Worm (Caenorhabditis elegans) whole organism, L1 larva: ENCODE data around the gene F11D11.3.

Experiments used
- C34B4.2 ChIP-seq: sonication (generic microtip); optimal IDR thresholded peaks from 2 replicates; lab custom pipeline; 2017; ENCODE audit warnings: mild to moderate bottlenecking, missing genetic modification characterization, missing compliant biosample characterization
- F16B12.6 ChIP-seq: fragments of 150-350 bp; optimal IDR thresholded peaks from 2 replicates; lab custom pipeline; 2014; ENCODE audit warnings: missing biosample characterization, missing genetic modification characterization
- Y116A8C.19 ChIP-seq: sonication (generic microtip); optimal IDR thresholded peaks from 2 replicates; lab custom pipeline; 2016; ENCODE audit warnings: missing compliant biosample characterization, missing genetic modification characterization, borderline replicate concordance
- ama-1 ChIP-seq: fragments of 150-350 bp; optimal IDR thresholded peaks from 2 replicates; lab custom pipeline; 2014
- ceh-63 ChIP-seq: fragments of 200-800 bp; sonication (Bioruptor generic); optimal IDR thresholded peaks from 2 replicates; lab custom pipeline; 2018; ENCODE audit warnings: mild to moderate bottlenecking, missing genetic modification characterization, missing compliant biosample characterization
- ceh-8 ChIP-seq: fragments of 200-800 bp; sonication (Bioruptor generic); optimal IDR thresholded peaks from 2 replicates; lab custom pipeline; 2018; ENCODE audit warnings: mild to moderate bottlenecking, missing genetic modification characterization, moderate library complexity, missing compliant biosample characterization
- dpl-1 ChIP-seq, 3 experiments: fragments of 150-350 bp in 2 of 3; sonication (generic microtip) in 1 of 3; optimal IDR thresholded peaks; 2 replicates each; lab custom pipeline; 2014 to 2017; ENCODE audit warnings: missing biosample characterization in 3 of 3, missing genetic modification characterization in 3 of 3, missing genetic modification reagents in 3 of 3
- dsc-1 ChIP-seq: sonication (generic microtip); optimal IDR thresholded peaks from 2 replicates; lab custom pipeline; 2016; ENCODE audit warnings: mild to moderate bottlenecking, missing genetic modification characterization, missing compliant biosample characterization
- efl-1 ChIP-seq, 4 experiments: fragments of 150-350 bp; optimal IDR thresholded peaks in 3 of 4; peaks in 1 of 4; 1 replicate in 1 of 4; 2 replicates in 3 of 4; lab custom pipeline; 2014; ENCODE audit warnings: missing biosample characterization in 2 of 4, missing genetic modification characterization in 2 of 4, missing genetic modification reagents in 2 of 4
- egl-13 ChIP-seq: sonication (generic microtip); optimal IDR thresholded peaks from 2 replicates; lab custom pipeline; 2016; ENCODE audit warnings: missing genotype, missing genetic modification reagents, missing genetic modification characterization, missing compliant biosample characterization
- egl-27 ChIP-seq, 2 experiments: fragments of 150-350 bp in 1 of 2; sonication (generic microtip); optimal IDR thresholded peaks; 3 replicates each; lab custom pipeline; 2017 to 2018; ENCODE audit warnings: missing biosample characterization in 2 of 2, missing genetic modification characterization in 2 of 2, missing genetic modification reagents in 2 of 2
- elt-2 ChIP-seq: sonication (generic microtip); optimal IDR thresholded peaks from 2 replicates; lab custom pipeline; 2016; ENCODE audit warnings: missing genetic modification characterization, mild to moderate bottlenecking, inconsistent platforms, missing compliant biosample characterization, missing genetic modification reagents
- elt-3 ChIP-seq, 6 experiments: fragments of 150-350 bp in 1 of 6; sonication (generic microtip); optimal IDR thresholded peaks; 2 replicates each; lab custom pipeline; 2017 to 2018; ENCODE audit warnings: missing biosample characterization in 6 of 6, missing genetic modification characterization in 6 of 6, inconsistent platforms in 1 of 6
- ets-5 ChIP-seq: fragments of 200-800 bp; sonication (Bioruptor generic); IDR thresholded peaks from 2 replicates; pipeline ENCODE4 v1.3.6; 2022; ENCODE audit warnings: missing genetic modification characterization, missing compliant biosample characterization
- fkh-10 ChIP-seq: sonication (generic microtip); optimal IDR thresholded peaks from 2 replicates; lab custom pipeline; 2017; ENCODE audit warnings: missing biosample characterization, missing genetic modification reagents, missing genetic modification characterization
- fkh-8 ChIP-seq: sonication (generic microtip); optimal IDR thresholded peaks from 2 replicates; lab custom pipeline; 2016; ENCODE audit warnings: mild to moderate bottlenecking, missing genetic modification characterization, missing compliant biosample characterization
- grh-1 ChIP-seq: fragments of 200-800 bp; sonication (Bioruptor generic); IDR thresholded peaks from 2 replicates; pipeline ENCODE4 v1.3.6; 2022; ENCODE audit warnings: missing genetic modification reagents, missing genetic modification characterization, missing compliant biosample characterization
- hlh-17 ChIP-seq: fragments of 200-800 bp; sonication (Bioruptor generic); optimal IDR thresholded peaks from 2 replicates; lab custom pipeline; 2018; ENCODE audit warnings: missing genetic modification characterization, mild to moderate bottlenecking, missing compliant biosample characterization, moderate library complexity, borderline replicate concordance
- isw-1 ChIP-seq: fragments of 200-800 bp; sonication (Bioruptor generic); IDR thresholded peaks from 2 replicates; pipeline ENCODE4 v1.3.6; 2022; ENCODE audit warnings: missing genetic modification characterization, missing compliant biosample characterization
- lin-14 ChIP-seq: fragments of 200-800 bp; sonication (Bioruptor generic); optimal IDR thresholded peaks from 2 replicates; lab custom pipeline; 2018; ENCODE audit warnings: mild to moderate bottlenecking, missing genetic modification characterization, moderate library complexity, missing compliant biosample characterization
- lin-15B ChIP-seq: fragments of 150-350 bp; sonication (generic microtip); optimal IDR thresholded peaks from 3 replicates; lab custom pipeline; 2014; ENCODE audit warnings: missing biosample characterization, missing genetic modification characterization
- lsy-2 ChIP-seq, 2 experiments: fragments of 150-350 bp; optimal IDR thresholded peaks; 2 replicates each; lab custom pipeline; 2014; ENCODE audit warnings: missing biosample characterization in 2 of 2, missing genetic modification characterization in 2 of 2
- mab-9 ChIP-seq: fragments of 200-800 bp; sonication (Bioruptor generic); IDR thresholded peaks from 2 replicates; pipeline ENCODE4 v1.3.6; 2022; ENCODE audit warnings: missing genetic modification reagents, missing genetic modification characterization, missing compliant biosample characterization
- mdl-1 ChIP-seq, 2 experiments: fragments of 150-350 bp; optimal IDR thresholded peaks; 2 replicates each; lab custom pipeline; 2014 to 2017; ENCODE audit warnings: missing biosample characterization in 2 of 2, missing genetic modification characterization in 2 of 2, inconsistent platforms in 1 of 2
- mep-1 ChIP-seq: fragments of 150-350 bp; optimal IDR thresholded peaks from 2 replicates; lab custom pipeline; 2014; ENCODE audit warnings: missing biosample characterization, missing genetic modification characterization
- nhr-19 ChIP-seq: fragments of 200-800 bp; sonication (Bioruptor generic); conservative IDR thresholded peaks from 2 replicates; pipeline ENCODE4 v1.3.6; 2022; ENCODE audit warnings: missing genetic modification characterization, missing compliant biosample characterization
- nhr-20 ChIP-seq: sonication (generic microtip); optimal IDR thresholded peaks from 2 replicates; lab custom pipeline; 2016; ENCODE audit warnings: mild to moderate bottlenecking, missing genetic modification characterization, missing compliant biosample characterization
- nhr-71 ChIP-seq: sonication (generic microtip); optimal IDR thresholded peaks from 2 replicates; lab custom pipeline; 2016; ENCODE audit warnings: mild to moderate bottlenecking, missing genetic modification characterization, moderate library complexity, missing compliant biosample characterization
- nhr-77 ChIP-seq: fragments of 150-350 bp; optimal IDR thresholded peaks from 2 replicates; lab custom pipeline; 2014; ENCODE audit warnings: missing biosample characterization, missing genetic modification characterization
- nhr-84 ChIP-seq: sonication (generic microtip); optimal IDR thresholded peaks from 2 replicates; lab custom pipeline; 2017; ENCODE audit warnings: missing biosample characterization, missing genetic modification characterization
- nhr-85 ChIP-seq: sonication (generic microtip); peaks from one replicate; lab custom pipeline; 2016; ENCODE audit warnings: missing genetic modification characterization, inconsistent platforms, missing compliant biosample characterization
- pqm-1 ChIP-seq: sonication (generic microtip); optimal IDR thresholded peaks from 3 replicates; lab custom pipeline; 2017; ENCODE audit warnings: missing biosample characterization, missing genetic modification characterization
- sptf-1 ChIP-seq: fragments of 150-350 bp; optimal IDR thresholded peaks from 2 replicates; lab custom pipeline; 2014; ENCODE audit warnings: missing biosample characterization, missing genetic modification characterization
- sup-37 ChIP-seq: fragments of 200-800 bp; sonication (Bioruptor generic); optimal IDR thresholded peaks from 2 replicates; lab custom pipeline; 2018; ENCODE audit warnings: mild to moderate bottlenecking, missing genetic modification characterization, missing compliant biosample characterization
- unc-30 ChIP-seq: sonication (generic microtip); optimal IDR thresholded peaks from 2 replicates; lab custom pipeline; 2017; ENCODE audit warnings: missing biosample characterization, missing genetic modification characterization
- unc-98 ChIP-seq: fragments of 200-800 bp; sonication (Bioruptor generic); IDR thresholded peaks from 2 replicates; pipeline ENCODE4 v1.3.6; 2022; ENCODE audit warnings: missing genetic modification characterization, missing compliant biosample characterization
- xbp-1 ChIP-seq: sonication (generic microtip); optimal IDR thresholded peaks from 2 replicates; lab custom pipeline; 2016; ENCODE audit warnings: missing genetic modification characterization, missing compliant biosample characterization
- zag-1 ChIP-seq: fragments of 150-350 bp; optimal IDR thresholded peaks from 2 replicates; lab custom pipeline; 2014; ENCODE audit warnings: missing biosample characterization, missing genetic modification characterization
- zip-4 ChIP-seq: fragments of 200-800 bp; sonication (Bioruptor generic); optimal IDR thresholded peaks from 2 replicates; lab custom pipeline; 2018; ENCODE audit warnings: mild to moderate bottlenecking, missing genetic modification characterization, moderate library complexity, missing compliant biosample characterization

Gene F11D11.3

DNA sequence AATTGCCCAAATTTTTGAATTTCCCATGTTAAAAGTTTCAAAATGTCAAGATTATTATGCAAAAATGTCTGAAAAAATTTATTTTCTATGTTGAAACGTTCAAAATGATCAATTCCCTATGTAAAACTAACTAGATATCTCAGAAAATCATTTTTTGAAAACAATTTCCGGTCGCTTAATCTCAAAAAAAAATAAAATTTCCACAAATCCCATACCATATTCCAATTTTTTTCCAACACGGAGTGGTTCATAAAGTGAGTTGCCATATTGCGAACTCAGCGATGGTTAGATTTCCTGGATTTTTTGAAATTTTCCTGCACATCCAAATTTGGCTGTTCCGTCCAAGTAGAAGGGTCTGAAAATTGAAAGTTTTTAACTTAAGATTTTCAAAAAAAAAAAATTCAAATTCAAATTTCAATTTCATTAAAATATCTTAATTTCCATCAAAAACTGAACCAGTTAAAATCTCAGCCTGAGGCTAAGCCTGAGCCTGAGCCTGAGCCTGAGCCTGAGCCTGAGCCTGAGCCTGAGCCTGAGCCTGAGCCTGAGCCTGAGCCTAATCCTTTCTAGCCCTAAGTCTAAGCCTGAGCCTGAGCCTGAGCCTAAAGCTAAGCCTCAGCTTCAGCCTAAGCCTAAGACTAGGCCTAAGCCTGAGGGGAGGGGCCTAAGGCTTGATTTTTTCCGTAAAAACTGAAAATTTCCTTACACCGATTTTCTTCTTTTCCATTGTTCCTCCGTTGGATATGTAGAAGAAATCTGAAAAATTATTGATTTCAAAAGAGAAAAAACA is 37.4 kb downstream of the F11D11.3 start:
- TF ChIP-seq ceh-63 (GFP tag; lab: Kevin White, UChicago) (peak; percentile 22), ceh-8 (GFP tag; lab: Kevin White, UChicago) (no peak), sptf-1 (tag; lab: Kevin White, UChicago) (peak; percentile 100), mdl-1 (tag; optimal IDR thresholded peaks at IDR 0.05; lab: Kevin White, UChicago) (no peak), efl-1 (optimal IDR thresholded peaks at IDR 0.05; lab: Kevin White, UChicago) (no peak), efl-1 (GFP tag; optimal IDR thresholded peaks at IDR 0.05 in 1 of 2; lab: Kevin White, UChicago) (peak in 1 of 2 experiments; percentile 64), nhr-77 (tag; lab: Kevin White, UChicago) (no peak), Y116A8C.19 (tag; lab: Kevin White, UChicago) (no peak), zip-4 (GFP tag; lab: Kevin White, UChicago) (no peak), ets-5 (GFP tag; lab: Robert Waterston, UW) (0 out of 2 replicates have a peak, but pooled peaks have one; percentile 28)

DNA sequence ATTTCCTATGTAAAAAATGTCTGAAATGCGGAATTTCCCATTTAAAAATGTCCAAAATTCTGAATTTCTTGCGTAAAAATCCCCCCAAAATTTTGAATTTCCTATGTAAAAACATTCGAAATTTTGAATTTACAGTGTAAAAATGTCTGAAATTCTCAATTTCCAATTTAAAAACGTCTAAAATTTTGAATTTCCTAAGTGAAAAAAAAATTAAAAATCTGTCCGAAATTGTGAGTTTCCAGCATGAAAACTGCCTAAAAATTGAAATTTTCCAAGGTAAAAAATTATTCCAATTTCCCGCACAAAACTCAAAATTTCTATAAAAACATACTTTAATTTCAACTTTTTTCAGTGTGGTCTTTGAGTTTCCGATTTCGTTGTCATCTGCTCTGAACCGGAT is 38.2 kb downstream of the F11D11.3 start:
- TF ChIP-seq grh-1 (GFP tag; lab: Robert Waterston, UW) (0 out of 2 replicates have a peak, but pooled peaks have one; percentile 15), fkh-10 (no peak)
- TF ChIP-seq, all 84 proteins: peak for 1

DNA sequence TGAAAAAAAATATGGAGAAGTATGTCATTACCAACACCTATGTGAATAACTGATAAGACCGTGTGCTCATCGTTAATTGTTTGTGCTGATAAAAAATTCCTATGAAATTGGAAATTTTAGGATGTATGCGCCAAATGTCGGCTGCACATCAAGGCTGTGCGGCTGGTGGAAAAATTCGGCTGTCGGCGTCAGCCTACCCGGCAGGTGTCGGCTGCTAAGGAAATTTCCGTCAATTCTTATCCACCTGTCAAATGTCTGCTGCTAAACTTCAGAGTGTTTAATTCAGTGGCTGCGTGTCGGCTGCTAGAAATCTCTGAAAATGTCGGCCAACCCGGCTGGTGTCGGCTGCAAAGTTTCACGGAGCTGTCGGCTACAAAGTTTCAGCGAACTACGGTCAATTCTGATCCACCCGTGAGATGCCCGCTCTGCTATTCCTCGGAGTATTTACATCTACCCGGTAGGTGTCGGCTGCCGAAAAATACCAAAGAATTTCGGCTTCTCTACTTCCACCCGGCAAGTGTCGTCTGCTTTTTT is 40.1 kb downstream of the F11D11.3 start, which contains the start of gene Y17D7C.2:
TSS of gene Y17D7C.2 (minus strand) at position 32 of the 534 bp plus-strand sequence.
- TF ChIP-seq zag-1 (tag; lab: Kevin White, UChicago) (no peak), efl-1 (optimal IDR thresholded peaks at IDR 0.05; lab: Kevin White, UChicago) (no peak), efl-1 (GFP tag; optimal IDR thresholded peaks at IDR 0.05 in 1 of 2; lab: Kevin White, UChicago) (peak in 1 of 2 experiments; percentile 87), fkh-8 (no peak), elt-2 (tag; lab: Kevin White, UChicago) (peak; percentile 24), ets-5 (GFP tag; lab: Robert Waterston, UW) (0 out of 2 replicates have a peak, but pooled peaks have one; percentile 79), lsy-2 (tag; optimal IDR thresholded peaks at IDR 0.05; lab: Kevin White, UChicago) (no peak), nhr-85 (tag; lab: Kevin White, UChicago) (peak; percentile 75), C34B4.2 (peak; percentile 14), grh-1 (GFP tag; lab: Robert Waterston, UW) (0 out of 2 replicates have a peak, but pooled peaks have one; percentile 42)

DNA sequence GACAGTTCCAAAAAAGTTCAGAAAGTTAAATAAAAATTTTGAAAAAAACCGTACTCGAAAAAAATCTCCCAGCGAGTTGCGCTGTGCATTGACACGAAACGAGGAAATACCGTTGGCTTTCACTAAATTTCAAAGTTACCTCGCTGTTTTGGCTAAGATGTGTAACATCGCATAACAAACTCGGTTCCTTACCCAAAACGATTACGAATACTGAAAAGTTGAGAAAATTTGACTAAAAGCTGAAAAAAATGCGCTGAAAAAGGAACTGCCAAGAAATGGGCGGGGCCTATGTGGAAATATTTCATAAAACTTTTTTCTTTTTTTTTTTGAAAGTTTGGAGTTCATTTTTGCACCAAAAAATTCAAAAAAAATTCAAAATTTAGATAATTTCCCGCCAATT is 40.7 kb downstream of the F11D11.3 start:
- TF ChIP-seq sup-37 (GFP tag; lab: Kevin White, UChicago) = no peak
- TF ChIP-seq lin-15B (tag; lab: Kevin White, UChicago) = no peak
- no peak for TF ChIP-seq sptf-1 (tag; lab: Kevin White, UChicago)
- TF ChIP-seq lsy-2 (tag; optimal IDR thresholded peaks at IDR 0.05; lab: Kevin White, UChicago) = no peak
- TF ChIP-seq dpl-1 (GFP tag; optimal IDR thresholded peaks at IDR 0.05; lab: Kevin White, UChicago) = no peak
- no peak for TF ChIP-seq efl-1 (optimal IDR thresholded peaks at IDR 0.05; lab: Kevin White, UChicago)
- peak in 1 of 2 experiments; percentile 91 for TF ChIP-seq efl-1 (GFP tag; optimal IDR thresholded peaks at IDR 0.05 in 1 of 2; lab: Kevin White, UChicago)
- no peak for TF ChIP-seq unc-30 (tag; lab: Kevin White, UChicago)
- no peak for TF ChIP-seq lin-14 (GFP tag; lab: Kevin White, UChicago)

DNA sequence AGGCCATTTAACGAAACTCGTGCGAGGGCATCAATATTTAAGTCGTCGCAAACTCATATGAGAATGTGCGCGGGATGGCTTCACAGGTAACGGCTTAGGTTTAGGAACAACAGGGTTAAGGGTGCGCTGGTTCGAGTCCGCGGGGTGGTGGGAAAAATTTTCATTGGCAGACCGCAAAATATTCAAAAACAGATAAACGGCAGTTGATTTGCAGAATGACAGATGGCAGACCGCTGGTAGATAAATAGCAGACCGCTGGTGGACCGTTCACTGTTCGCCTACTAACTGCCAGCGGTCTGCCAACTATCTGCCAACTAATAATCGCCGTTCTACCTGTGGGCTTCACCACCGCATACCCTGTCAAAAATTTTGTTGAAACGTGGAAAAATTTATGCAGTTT is 48.0 kb downstream of the F11D11.3 start:
- TF ChIP-seq lsy-2 (tag; optimal IDR thresholded peaks at IDR 0.05; lab: Kevin White, UChicago) (no peak), mep-1 (tag; lab: Kevin White, UChicago) (no peak), pqm-1 (tag; lab: Kevin White, UChicago) (no peak), unc-98 (0 out of 2 replicates have a peak, but pooled peaks have one; percentile 12), egl-27 (tag; optimal IDR thresholded peaks at IDR 0.05; lab: Kevin White, UChicago) (no peak), C34B4.2 (no peak), egl-13 (tag; lab: Kevin White, UChicago) (no peak), ama-1 (lab: Kevin White, UChicago) (no peak), nhr-84 (tag; lab: Kevin White, UChicago) (no peak), sup-37 (GFP tag; lab: Kevin White, UChicago) (no peak), elt-3 (tag; optimal IDR thresholded peaks at IDR 0.05; lab: Kevin White, UChicago) (no peak), dpl-1 (GFP tag; optimal IDR thresholded peaks at IDR 0.05; lab: Kevin White, UChicago) (no peak), dsc-1 (tag; lab: Kevin White, UChicago) (no peak), mab-9 (GFP tag; lab: Robert Waterston, UW) (no peak), isw-1 (GFP tag; lab: Robert Waterston, UW) (no peak), F16B12.6 (tag; lab: Kevin White, UChicago) (no peak), grh-1 (GFP tag; lab: Robert Waterston, UW) (peak; percentile 37), nhr-20 (tag; lab: Kevin White, UChicago) (no peak), xbp-1 (no peak), hlh-17 (GFP tag; lab: Kevin White, UChicago) (no peak), nhr-19 (0 out of 2 replicates have a peak, but pooled peaks have one; percentile 34), fkh-10 (no peak), nhr-71 (no peak)
